Worm (Caenorhabditis elegans) whole organism, late embryonic: ENCODE data around the gene fbxa-73.

ENCODE experiments used
- fkh-10 ChIP-seq: fragments of 150-350 bp; optimal IDR thresholded peaks from 2 replicates; lab custom pipeline; 2014; ENCODE audit warnings: missing biosample characterization, missing genetic modification reagents, missing genetic modification characterization
- nhr-11 ChIP-seq: fragments of 150-350 bp; optimal IDR thresholded peaks from 2 replicates; lab custom pipeline; 2014; ENCODE audit warnings: missing biosample characterization, missing genetic modification characterization
- pha-4 ChIP-seq: fragments of 150-350 bp; optimal IDR thresholded peaks from 2 replicates; lab custom pipeline; 2018; ENCODE audit warnings: missing biosample characterization, missing genetic modification reagents, missing genetic modification characterization
- pqm-1 ChIP-seq: sonication (generic microtip); optimal IDR thresholded peaks from 2 replicates; lab custom pipeline; 2016; ENCODE audit warnings: missing genetic modification characterization, missing compliant biosample characterization
- rnt-1 ChIP-seq: sonication (generic microtip); optimal IDR thresholded peaks from 2 replicates; lab custom pipeline; 2016; ENCODE audit warnings: missing genetic modification characterization, missing compliant biosample characterization
- unc-55 ChIP-seq: sonication (generic microtip); optimal IDR thresholded peaks from 2 replicates; lab custom pipeline; 2017; ENCODE audit warnings: missing biosample characterization, missing genetic modification reagents, missing genetic modification characterization

ce11 chrIII:2240471-2240870 is 12.8 kb upstream of the fbxa-73 start, which contains the start of gene srz-56:
- TF ChIP-seq rnt-1 (no peak), unc-55 (GFP tag; lab: Kevin White, UChicago) (no peak), fkh-10 (GFP tag; lab: Kevin White, UChicago) (no peak), pqm-1 (tag; lab: Kevin White, UChicago) (no peak), nhr-11 (tag; lab: Kevin White, UChicago) (no peak), pha-4 (no peak)
